Worm (Caenorhabditis elegans) whole organism, L3 larva: ENCODE results near the gene F20C5.7.

Experiments
- R02D3.7 ChIP-seq: fragments of 150-350 bp; optimal IDR thresholded peaks from 2 replicates; lab custom pipeline; 2014; ENCODE audit warnings: missing biosample characterization, missing genetic modification characterization
- ZK546.5 ChIP-seq: sonication (generic microtip); optimal IDR thresholded peaks from 2 replicates; lab custom pipeline; 2017; ENCODE audit warnings: missing biosample characterization, missing genetic modification characterization
- aly-2 ChIP-seq: fragments of 150-350 bp; optimal IDR thresholded peaks from 2 replicates; lab custom pipeline; 2014; ENCODE audit warnings: missing biosample characterization, missing genetic modification characterization
- ama-1 ChIP-seq: fragments of 150-350 bp; optimal IDR thresholded peaks from 2 replicates; lab custom pipeline; 2018
- ceh-16 ChIP-seq: sonication (generic microtip); optimal IDR thresholded peaks from 2 replicates; lab custom pipeline; 2017; ENCODE audit warnings: missing biosample characterization, missing genetic modification characterization
- ceh-9 ChIP-seq: sonication (generic microtip); optimal IDR thresholded peaks from 2 replicates; lab custom pipeline; 2018; ENCODE audit warnings: missing biosample characterization, missing genetic modification characterization
- daf-12 ChIP-seq: fragments of 150-350 bp; optimal IDR thresholded peaks from 2 replicates; lab custom pipeline; 2014; ENCODE audit warnings: missing biosample characterization, missing genetic modification reagents, missing genetic modification characterization
- egl-27 ChIP-seq: sonication (generic microtip); optimal IDR thresholded peaks from 4 replicates; lab custom pipeline; 2017; ENCODE audit warnings: missing biosample characterization, missing genetic modification reagents, missing genetic modification characterization
- egl-5 ChIP-seq: fragments of 150-350 bp; optimal IDR thresholded peaks from 2 replicates; lab custom pipeline; 2017; ENCODE audit warnings: missing biosample characterization, missing genetic modification reagents, missing genetic modification characterization, inconsistent platforms
- elt-1 ChIP-seq: fragments of 150-350 bp; optimal IDR thresholded peaks from 2 replicates; lab custom pipeline; 2014; ENCODE audit warnings: missing biosample characterization, missing genetic modification characterization
- elt-2 ChIP-seq: sonication (generic microtip); optimal IDR thresholded peaks from 2 replicates; lab custom pipeline; 2016; ENCODE audit warnings: missing genetic modification reagents, mild to moderate bottlenecking, missing genetic modification characterization, missing compliant biosample characterization
- fkh-10 ChIP-seq: sonication (generic microtip); optimal IDR thresholded peaks from 2 replicates; lab custom pipeline; 2017; ENCODE audit warnings: missing biosample characterization, missing genetic modification reagents, missing genetic modification characterization
- fos-1 ChIP-seq: fragments of 150-350 bp; optimal IDR thresholded peaks from 2 replicates; lab custom pipeline; 2014; ENCODE audit warnings: missing biosample characterization, missing genetic modification characterization
- hmg-11 ChIP-seq: sonication (generic microtip); optimal IDR thresholded peaks from 2 replicates; lab custom pipeline; 2016; ENCODE audit warnings: missing genetic modification characterization, missing compliant biosample characterization
- jun-1 ChIP-seq: fragments of 150-350 bp; optimal IDR thresholded peaks from 2 replicates; lab custom pipeline; 2014; ENCODE audit warnings: missing biosample characterization, missing genetic modification reagents, missing genetic modification characterization
- lin-15B ChIP-seq: fragments of 150-350 bp; optimal IDR thresholded peaks from 2 replicates; lab custom pipeline; 2014; ENCODE audit warnings: missing biosample characterization, missing genetic modification characterization
- lin-39 ChIP-seq: fragments of 150-350 bp; optimal IDR thresholded peaks from 2 replicates; lab custom pipeline; 2018; ENCODE audit warnings: missing biosample characterization, missing genetic modification reagents, missing genetic modification characterization
- lsy-12 ChIP-seq: sonication (generic microtip); optimal IDR thresholded peaks from 2 replicates; lab custom pipeline; 2016; ENCODE audit warnings: mild to moderate bottlenecking, missing genetic modification characterization, missing compliant biosample characterization
- nfya-1 ChIP-seq: sonication (generic microtip); optimal IDR thresholded peaks from 2 replicates; lab custom pipeline; 2017; ENCODE audit warnings: missing genetic modification characterization, mild to moderate bottlenecking, missing compliant biosample characterization, antibody characterized with exemption, moderate library complexity; ENCODE audit not compliant: insufficient read depth
- nhr-11 ChIP-seq: fragments of 150-350 bp; optimal IDR thresholded peaks from 2 replicates; lab custom pipeline; 2014; ENCODE audit warnings: missing biosample characterization, missing genetic modification characterization
- nhr-12 ChIP-seq: fragments of 150-350 bp; optimal IDR thresholded peaks from 2 replicates; lab custom pipeline; 2014; ENCODE audit warnings: missing biosample characterization, missing genetic modification characterization
- nhr-23 ChIP-seq: fragments of 150-350 bp; optimal IDR thresholded peaks from 2 replicates; lab custom pipeline; 2014; ENCODE audit warnings: missing biosample characterization, missing genetic modification reagents, missing genetic modification characterization
- nhr-237 ChIP-seq: fragments of 150-350 bp; optimal IDR thresholded peaks from 2 replicates; lab custom pipeline; 2014; ENCODE audit warnings: missing biosample characterization, missing genetic modification characterization
- nhr-25 ChIP-seq: sonication (generic microtip); optimal IDR thresholded peaks from 2 replicates; lab custom pipeline; 2017; ENCODE audit warnings: missing biosample characterization, missing genetic modification characterization
- nhr-28 ChIP-seq: fragments of 150-350 bp; optimal IDR thresholded peaks from 2 replicates; lab custom pipeline; 2014; ENCODE audit warnings: missing biosample characterization, missing genetic modification characterization
- nhr-67 ChIP-seq: fragments of 150-350 bp; optimal IDR thresholded peaks from 2 replicates; lab custom pipeline; 2014; ENCODE audit warnings: missing biosample characterization, missing genetic modification characterization
- nhr-76 ChIP-seq: fragments of 150-350 bp; sonication (generic microtip); optimal IDR thresholded peaks from 5 replicates; lab custom pipeline; 2014; ENCODE audit warnings: missing biosample characterization, missing genetic modification characterization
- pha-4 ChIP-seq: fragments of 150-350 bp; optimal IDR thresholded peaks from 2 replicates; lab custom pipeline; 2014; ENCODE audit warnings: missing biosample characterization, missing genetic modification reagents, missing genetic modification characterization
- pqm-1 ChIP-seq: fragments of 150-350 bp; optimal IDR thresholded peaks from 2 replicates; lab custom pipeline; 2017; ENCODE audit warnings: missing biosample characterization, missing genetic modification characterization, inconsistent platforms
- sea-2 ChIP-seq: fragments of 150-350 bp; sonication (generic microtip); optimal IDR thresholded peaks from 4 replicates; lab custom pipeline; 2014; ENCODE audit warnings: missing biosample characterization, missing genetic modification reagents, missing genetic modification characterization
- skn-1 ChIP-seq: fragments of 150-350 bp; optimal IDR thresholded peaks from 2 replicates; lab custom pipeline; 2014; ENCODE audit warnings: missing biosample characterization, missing genetic modification characterization
- unc-39 ChIP-seq: sonication (generic microtip); optimal IDR thresholded peaks from 4 replicates; lab custom pipeline; 2017; ENCODE audit warnings: missing biosample characterization, missing genetic modification characterization
- unc-62 ChIP-seq: fragments of 150-350 bp; sonication (generic microtip); optimal IDR thresholded peaks from 4 replicates; lab custom pipeline; 2014; ENCODE audit warnings: missing biosample characterization, missing genetic modification reagents, missing genetic modification characterization
- ztf-11 ChIP-seq: fragments of 150-350 bp; optimal IDR thresholded peaks from 2 replicates; lab custom pipeline; 2014; ENCODE audit warnings: missing biosample characterization, missing genetic modification characterization
- ztf-4 ChIP-seq: fragments of 150-350 bp; optimal IDR thresholded peaks from 2 replicates; lab custom pipeline; 2014; ENCODE audit warnings: missing biosample characterization, missing genetic modification characterization

The F20C5.7 gene

DNA sequence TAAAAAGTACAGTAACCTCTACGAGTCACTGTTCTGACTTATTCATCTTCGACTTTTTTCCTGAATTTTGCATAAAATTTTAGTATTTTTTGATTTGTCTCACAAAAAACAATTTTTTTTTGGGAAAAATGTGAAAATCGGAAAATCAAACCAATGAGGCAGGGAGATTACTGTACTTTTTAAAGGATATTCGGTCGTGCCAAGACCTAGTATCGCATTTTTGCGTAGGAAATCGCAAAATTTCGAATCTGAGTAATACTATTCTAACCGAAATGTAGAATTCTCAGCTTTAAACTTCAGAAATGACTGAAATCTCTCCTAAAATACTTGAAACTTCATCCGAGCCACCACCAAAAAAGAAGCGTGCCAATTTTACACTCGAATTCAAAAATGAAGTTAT is 7.7 kb downstream of the F20C5.7 start, which contains the start of gene F21D5.4:
Gene F21D5.4, plus strand, starts transcription at position 301 of the 400 bp plus-strand sequence.
- TF ChIP-seq ceh-9 (tag; lab: Kevin White, UChicago) (no peak), nhr-76 (tag; lab: Kevin White, UChicago) (no peak), fos-1 (no peak), nhr-12 (tag; lab: Kevin White, UChicago) (no peak), jun-1 (tag; lab: Kevin White, UChicago) (no peak), ztf-11 (tag; lab: Kevin White, UChicago) (no peak), elt-1 (no peak), ztf-4 (tag; lab: Kevin White, UChicago) (no peak), ama-1 (no peak), nhr-11 (tag; lab: Kevin White, UChicago) (no peak), unc-62 (no peak), nhr-25 (tag; lab: Kevin White, UChicago) (no peak), lsy-12 (tag; lab: Kevin White, UChicago) (no peak), nhr-23 (no peak), lin-15B (no peak)

DNA sequence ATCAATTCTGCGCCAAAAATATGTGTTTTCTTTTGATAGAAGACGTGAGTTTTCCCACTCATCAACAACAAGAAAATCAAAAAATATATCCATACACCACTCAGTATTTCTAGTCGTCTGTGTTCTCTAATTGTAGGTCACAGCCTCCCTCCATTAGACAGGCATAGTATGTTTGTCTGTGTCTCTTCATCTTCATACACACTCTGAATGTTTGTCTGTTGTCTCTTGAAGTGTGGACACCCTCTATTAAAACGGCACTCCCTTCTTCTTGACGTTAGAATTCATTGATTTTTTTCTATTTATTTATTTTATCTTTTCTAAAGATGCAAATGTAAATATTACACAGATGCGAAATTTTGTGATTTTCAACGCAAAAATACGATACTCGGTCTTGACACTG is 8.1 kb downstream of the F20C5.7 start:
- TF ChIP-seq ztf-4 (tag; lab: Kevin White, UChicago), result no peak
- no peak for TF ChIP-seq egl-27
- peak; percentile 51 for TF ChIP-seq pha-4 (tag; lab: Kevin White, UChicago)
- peak; percentile 35 for TF ChIP-seq nfya-1
- peak; percentile 52 for TF ChIP-seq nhr-23
- no peak for TF ChIP-seq fkh-10 (GFP tag; lab: Kevin White, UChicago)
- TF ChIP-seq pqm-1 (tag; lab: Kevin White, UChicago), result no peak
- no peak for TF ChIP-seq ceh-16 (tag; lab: Kevin White, UChicago)

DNA sequence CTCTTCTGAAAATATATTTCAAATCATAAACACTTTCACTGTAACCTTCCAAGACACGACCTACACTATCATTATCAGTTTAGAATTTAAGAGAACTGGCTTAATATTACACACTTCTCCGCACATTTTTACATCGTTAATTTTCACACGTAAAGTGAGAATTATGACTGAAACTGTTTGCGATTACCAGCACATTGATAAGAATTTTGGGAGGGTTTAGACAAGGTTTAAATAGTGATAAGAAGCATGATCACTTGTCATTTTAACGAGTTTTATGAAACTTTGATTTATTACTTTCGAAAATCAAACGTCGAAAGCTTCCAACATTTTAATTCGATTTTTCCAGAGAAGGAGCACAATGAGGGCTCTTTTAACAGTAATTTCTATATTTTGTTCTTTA is 15.0 kb downstream of the F20C5.7 start, which contains the start of gene F21D5.3:
Gene F21D5.3, plus strand, starts transcription at position 347 of the 400 bp plus-strand sequence.
- TF ChIP-seq sea-2 (GFP tag; lab: Kevin White, UChicago), result no peak
- TF ChIP-seq egl-5 (tag; lab: Kevin White, UChicago), result no peak
- no peak for TF ChIP-seq ztf-11 (tag; lab: Kevin White, UChicago)
- no peak for TF ChIP-seq nhr-12 (tag; lab: Kevin White, UChicago)
- TF ChIP-seq ZK546.5 (tag; lab: Kevin White, UChicago), result no peak
- no peak for TF ChIP-seq ceh-9 (tag; lab: Kevin White, UChicago)
- no peak for TF ChIP-seq unc-39 (tag; lab: Kevin White, UChicago)
- peak; percentile 94 for TF ChIP-seq elt-2 (tag; lab: Kevin White, UChicago)
- TF ChIP-seq ama-1, result no peak
- TF ChIP-seq R02D3.7 (tag; lab: Kevin White, UChicago), result no peak
- no peak for TF ChIP-seq ztf-4 (tag; lab: Kevin White, UChicago)
- TF ChIP-seq pha-4 (tag; lab: Kevin White, UChicago), result peak; percentile 6
- TF ChIP-seq skn-1 (tag; lab: Kevin White, UChicago), result no peak
- TF ChIP-seq jun-1 (tag; lab: Kevin White, UChicago), result peak; percentile 16
- no peak for TF ChIP-seq nhr-28 (tag; lab: Kevin White, UChicago)
- no peak for TF ChIP-seq daf-12
- TF ChIP-seq nhr-237, result no peak
- peak; percentile 96 for TF ChIP-seq pqm-1 (tag; lab: Kevin White, UChicago)

DNA sequence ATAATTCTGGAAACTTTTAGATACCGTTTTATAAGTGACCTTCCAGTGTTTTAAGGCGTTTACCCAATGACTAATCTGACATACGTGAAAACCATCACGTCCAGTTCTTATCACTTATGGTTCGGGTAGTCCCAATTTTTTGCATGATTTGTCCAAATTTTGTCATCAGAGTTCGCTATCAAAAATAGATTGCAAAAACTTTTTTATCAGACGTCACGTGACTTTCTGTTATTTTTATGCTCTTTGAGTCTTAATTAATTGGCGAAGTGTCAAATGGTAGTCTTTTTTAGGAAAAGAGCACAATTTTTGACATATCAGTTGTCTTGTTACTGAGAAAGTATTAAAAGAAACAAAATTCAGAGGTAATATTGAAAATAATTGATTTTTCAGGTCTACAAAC is 15.9 kb downstream of the F20C5.7 start:
- TF ChIP-seq elt-2 (tag; lab: Kevin White, UChicago), result peak; percentile 90
- peak; percentile 45 for TF ChIP-seq pha-4 (tag; lab: Kevin White, UChicago)
- peak; percentile 66 for TF ChIP-seq pqm-1 (tag; lab: Kevin White, UChicago)
- TF ChIP-seq nhr-67 (tag; lab: Kevin White, UChicago), result no peak
- no peak for TF ChIP-seq R02D3.7 (tag; lab: Kevin White, UChicago)
- TF ChIP-seq, all 47 proteins: peak for 3

DNA sequence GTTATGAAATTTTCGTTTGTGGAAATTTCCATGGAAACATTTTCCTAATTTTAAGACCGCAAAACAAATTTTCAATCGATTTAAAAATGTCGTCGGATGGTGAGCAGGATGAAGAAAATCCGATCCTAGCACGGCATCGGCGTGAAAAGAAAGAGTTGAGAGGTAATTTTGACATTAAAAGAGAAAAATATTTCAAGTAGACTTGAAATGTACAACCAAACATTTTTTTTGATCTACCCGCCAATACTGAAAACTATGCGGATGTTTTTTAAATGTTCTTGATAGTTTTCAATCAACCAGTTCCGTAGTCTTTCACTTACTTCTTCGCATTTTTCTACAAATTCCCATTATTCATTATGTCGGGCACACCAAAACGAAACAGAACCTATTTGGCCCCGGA is 17.4 kb downstream of the F20C5.7 start, which contains the start of gene otub-3:
Gene otub-3, plus strand, starts transcription at position 56 of the 400 bp plus-strand sequence.
- no peak for TF ChIP-seq lsy-12 (tag; lab: Kevin White, UChicago)
- TF ChIP-seq ztf-4 (tag; lab: Kevin White, UChicago), result no peak
- TF ChIP-seq lin-39, result no peak
- TF ChIP-seq ama-1, result no peak
- TF ChIP-seq nhr-76 (tag; lab: Kevin White, UChicago), result no peak
- no peak for TF ChIP-seq sea-2 (GFP tag; lab: Kevin White, UChicago)
- no peak for TF ChIP-seq daf-12
- no peak for TF ChIP-seq R02D3.7 (tag; lab: Kevin White, UChicago)
- no peak for TF ChIP-seq nhr-25 (tag; lab: Kevin White, UChicago)
- TF ChIP-seq ceh-9 (tag; lab: Kevin White, UChicago), result no peak
- no peak for TF ChIP-seq nhr-11 (tag; lab: Kevin White, UChicago)
- TF ChIP-seq pha-4 (tag; lab: Kevin White, UChicago), result no peak
- no peak for TF ChIP-seq hmg-11 (tag; lab: Kevin White, UChicago)
- TF ChIP-seq aly-2 (tag; lab: Kevin White, UChicago), result no peak
- no peak for TF ChIP-seq egl-5 (tag; lab: Kevin White, UChicago)
- TF ChIP-seq fos-1, result no peak
- TF ChIP-seq jun-1 (tag; lab: Kevin White, UChicago), result no peak
- no peak for TF ChIP-seq lin-15B
